Worm (Caenorhabditis elegans) whole organism, L2 larva: ENCODE results near the gene fipr-9.

Source experiments
- F13H6.1 ChIP-seq: sonication (generic microtip); optimal IDR thresholded peaks from 2 replicates; lab custom pipeline; 2016; ENCODE audit warnings: missing genetic modification characterization, missing compliant biosample characterization
- ceh-82 ChIP-seq: fragments of 150-350 bp; optimal IDR thresholded peaks from 2 replicates; lab custom pipeline; 2014; ENCODE audit warnings: missing biosample characterization, missing genetic modification characterization
- lin-13 ChIP-seq: fragments of 150-350 bp; optimal IDR thresholded peaks from 2 replicates; lab custom pipeline; 2014; ENCODE audit warnings: missing biosample characterization, missing genetic modification reagents, missing genetic modification characterization
- nhr-12 ChIP-seq: fragments of 150-350 bp; optimal IDR thresholded peaks from 2 replicates; lab custom pipeline; 2014; ENCODE audit warnings: missing biosample characterization, missing genetic modification characterization
- unc-62 ChIP-seq: fragments of 150-350 bp; optimal IDR thresholded peaks from 2 replicates; lab custom pipeline; 2014; ENCODE audit warnings: missing biosample characterization, missing genetic modification reagents, missing genetic modification characterization
- ztf-11 ChIP-seq: sonication (generic microtip); optimal IDR thresholded peaks from 2 replicates; lab custom pipeline; 2017; ENCODE audit warnings: missing biosample characterization, missing genetic modification characterization

DNA sequence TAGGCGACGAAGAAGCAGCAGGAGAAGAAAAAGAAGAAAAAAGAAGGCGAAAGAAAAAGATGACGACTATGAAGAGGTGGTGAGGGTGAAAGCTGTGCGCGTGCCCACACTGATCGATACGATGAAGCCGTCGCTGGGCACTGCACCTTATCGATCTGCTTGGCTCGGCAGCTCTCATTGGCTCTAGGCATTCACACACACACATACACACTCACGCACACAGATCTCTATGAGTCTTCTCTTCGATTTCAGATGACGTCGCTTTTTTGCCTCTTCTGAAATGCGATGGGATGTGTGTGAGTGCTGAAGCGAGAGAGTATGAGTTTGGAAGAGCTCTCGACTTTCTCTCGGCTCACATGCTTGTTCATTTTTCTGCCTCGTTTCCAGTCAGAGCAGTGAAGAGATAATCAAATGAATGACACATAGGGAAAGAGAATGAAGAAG lies 46.8 kb upstream of the fipr-9 start:
- TF ChIP-seq unc-62, result no peak
- TF ChIP-seq nhr-12 (tag; lab: Kevin White, UChicago), result no peak
- TF ChIP-seq F13H6.1 (tag; lab: Kevin White, UChicago), result peak; percentile 79
- peak; percentile 40 for TF ChIP-seq ztf-11 (tag; lab: Kevin White, UChicago)
- no peak for TF ChIP-seq ceh-82 (tag; lab: Kevin White, UChicago)
- peak; percentile 67 for TF ChIP-seq lin-13
